Worm (Caenorhabditis elegans) whole organism, L3 larva: ENCODE results near the gene cal-7.

Experiments used
- R02D3.7 ChIP-seq: fragments of 150-350 bp; optimal IDR thresholded peaks from 2 replicates; lab custom pipeline; 2014; ENCODE audit warnings: missing biosample characterization, missing genetic modification characterization
- ZK546.5 ChIP-seq: sonication (generic microtip); optimal IDR thresholded peaks from 2 replicates; lab custom pipeline; 2017; ENCODE audit warnings: missing biosample characterization, missing genetic modification characterization
- aly-2 ChIP-seq: fragments of 150-350 bp; optimal IDR thresholded peaks from 2 replicates; lab custom pipeline; 2014; ENCODE audit warnings: missing biosample characterization, missing genetic modification characterization
- ceh-28 ChIP-seq: fragments of 150-350 bp; optimal IDR thresholded peaks from 2 replicates; lab custom pipeline; 2014; ENCODE audit warnings: missing biosample characterization, missing genetic modification reagents, missing genetic modification characterization
- ceh-82 ChIP-seq: fragments of 150-350 bp; optimal IDR thresholded peaks from 2 replicates; lab custom pipeline; 2014; ENCODE audit warnings: missing biosample characterization, missing genetic modification characterization
- ceh-9 ChIP-seq: sonication (generic microtip); optimal IDR thresholded peaks from 2 replicates; lab custom pipeline; 2018; ENCODE audit warnings: missing biosample characterization, missing genetic modification characterization
- daf-12 ChIP-seq: fragments of 150-350 bp; optimal IDR thresholded peaks from 2 replicates; lab custom pipeline; 2014; ENCODE audit warnings: missing biosample characterization, missing genetic modification reagents, missing genetic modification characterization
- egl-27 ChIP-seq: sonication (generic microtip); optimal IDR thresholded peaks from 4 replicates; lab custom pipeline; 2017; ENCODE audit warnings: missing biosample characterization, missing genetic modification reagents, missing genetic modification characterization
- elt-1 ChIP-seq: fragments of 150-350 bp; optimal IDR thresholded peaks from 2 replicates; lab custom pipeline; 2014; ENCODE audit warnings: missing biosample characterization, missing genetic modification characterization
- elt-2 ChIP-seq: sonication (generic microtip); optimal IDR thresholded peaks from 2 replicates; lab custom pipeline; 2016; ENCODE audit warnings: missing genetic modification reagents, mild to moderate bottlenecking, missing genetic modification characterization, missing compliant biosample characterization
- elt-3 ChIP-seq, 3 experiments: fragments of 150-350 bp in 1 of 3; sonication (generic microtip) in 2 of 3; optimal IDR thresholded peaks; 2 replicates in 2 of 3; 4 replicates in 1 of 3; lab custom pipeline; 2014 to 2017; ENCODE audit warnings: missing biosample characterization in 3 of 3, missing genetic modification characterization in 3 of 3
- fkh-10 ChIP-seq: sonication (generic microtip); optimal IDR thresholded peaks from 2 replicates; lab custom pipeline; 2017; ENCODE audit warnings: missing biosample characterization, missing genetic modification reagents, missing genetic modification characterization
- fkh-2 ChIP-seq: fragments of 150-350 bp; optimal IDR thresholded peaks from 2 replicates; lab custom pipeline; 2014; ENCODE audit warnings: missing biosample characterization, missing genetic modification reagents, missing genetic modification characterization
- hmg-11 ChIP-seq: sonication (generic microtip); optimal IDR thresholded peaks from 2 replicates; lab custom pipeline; 2016; ENCODE audit warnings: missing genetic modification characterization, missing compliant biosample characterization
- jun-1 ChIP-seq: fragments of 150-350 bp; optimal IDR thresholded peaks from 2 replicates; lab custom pipeline; 2014; ENCODE audit warnings: missing biosample characterization, missing genetic modification reagents, missing genetic modification characterization
- lin-15B ChIP-seq: fragments of 150-350 bp; optimal IDR thresholded peaks from 2 replicates; lab custom pipeline; 2014; ENCODE audit warnings: missing biosample characterization, missing genetic modification characterization
- lin-39 ChIP-seq: fragments of 150-350 bp; optimal IDR thresholded peaks from 2 replicates; lab custom pipeline; 2018; ENCODE audit warnings: missing biosample characterization, missing genetic modification reagents, missing genetic modification characterization
- lsy-12 ChIP-seq: sonication (generic microtip); optimal IDR thresholded peaks from 2 replicates; lab custom pipeline; 2016; ENCODE audit warnings: mild to moderate bottlenecking, missing genetic modification characterization, missing compliant biosample characterization
- mml-1 ChIP-seq: fragments of 150-350 bp; sonication (generic microtip); optimal IDR thresholded peaks from 3 replicates; lab custom pipeline; 2014; ENCODE audit warnings: missing biosample characterization, missing genetic modification characterization
- nfya-1 ChIP-seq: sonication (generic microtip); optimal IDR thresholded peaks from 2 replicates; lab custom pipeline; 2017; ENCODE audit warnings: missing genetic modification characterization, mild to moderate bottlenecking, missing compliant biosample characterization, antibody characterized with exemption, moderate library complexity; ENCODE audit not compliant: insufficient read depth
- nhr-11 ChIP-seq: fragments of 150-350 bp; optimal IDR thresholded peaks from 2 replicates; lab custom pipeline; 2014; ENCODE audit warnings: missing biosample characterization, missing genetic modification characterization
- nhr-12 ChIP-seq: fragments of 150-350 bp; optimal IDR thresholded peaks from 2 replicates; lab custom pipeline; 2014; ENCODE audit warnings: missing biosample characterization, missing genetic modification characterization
- nhr-23 ChIP-seq: fragments of 150-350 bp; optimal IDR thresholded peaks from 2 replicates; lab custom pipeline; 2014; ENCODE audit warnings: missing biosample characterization, missing genetic modification reagents, missing genetic modification characterization
- nhr-237 ChIP-seq: fragments of 150-350 bp; optimal IDR thresholded peaks from 2 replicates; lab custom pipeline; 2014; ENCODE audit warnings: missing biosample characterization, missing genetic modification characterization
- nhr-25 ChIP-seq: sonication (generic microtip); optimal IDR thresholded peaks from 2 replicates; lab custom pipeline; 2017; ENCODE audit warnings: missing biosample characterization, missing genetic modification characterization
- nhr-28 ChIP-seq: fragments of 150-350 bp; optimal IDR thresholded peaks from 2 replicates; lab custom pipeline; 2014; ENCODE audit warnings: missing biosample characterization, missing genetic modification characterization
- nhr-43 ChIP-seq: sonication (generic microtip); optimal IDR thresholded peaks from 2 replicates; lab custom pipeline; 2016; ENCODE audit warnings: mild to moderate bottlenecking, missing genetic modification characterization, missing compliant biosample characterization; ENCODE audit not compliant: poor library complexity, severe bottlenecking
- nhr-67 ChIP-seq: fragments of 150-350 bp; optimal IDR thresholded peaks from 2 replicates; lab custom pipeline; 2014; ENCODE audit warnings: missing biosample characterization, missing genetic modification characterization
- nhr-76 ChIP-seq: fragments of 150-350 bp; sonication (generic microtip); optimal IDR thresholded peaks from 5 replicates; lab custom pipeline; 2014; ENCODE audit warnings: missing biosample characterization, missing genetic modification characterization
- sea-2 ChIP-seq: fragments of 150-350 bp; sonication (generic microtip); optimal IDR thresholded peaks from 4 replicates; lab custom pipeline; 2014; ENCODE audit warnings: missing biosample characterization, missing genetic modification reagents, missing genetic modification characterization
- skn-1 ChIP-seq: fragments of 150-350 bp; optimal IDR thresholded peaks from 2 replicates; lab custom pipeline; 2014; ENCODE audit warnings: missing biosample characterization, missing genetic modification characterization
- snpc-4 ChIP-seq: fragments of 150-350 bp; optimal IDR thresholded peaks from 2 replicates; lab custom pipeline; 2014; ENCODE audit warnings: missing biosample characterization, missing genetic modification characterization
- tbx-2 ChIP-seq: sonication (generic microtip); optimal IDR thresholded peaks from 2 replicates; lab custom pipeline; 2016; ENCODE audit warnings: mild to moderate bottlenecking, missing genetic modification characterization, missing compliant biosample characterization
- unc-39 ChIP-seq: sonication (generic microtip); optimal IDR thresholded peaks from 4 replicates; lab custom pipeline; 2017; ENCODE audit warnings: missing biosample characterization, missing genetic modification characterization
- unc-62 ChIP-seq: fragments of 150-350 bp; sonication (generic microtip); optimal IDR thresholded peaks from 4 replicates; lab custom pipeline; 2014; ENCODE audit warnings: missing biosample characterization, missing genetic modification reagents, missing genetic modification characterization
- ztf-11 ChIP-seq: fragments of 150-350 bp; optimal IDR thresholded peaks from 2 replicates; lab custom pipeline; 2014; ENCODE audit warnings: missing biosample characterization, missing genetic modification characterization
- ztf-4 ChIP-seq: fragments of 150-350 bp; optimal IDR thresholded peaks from 2 replicates; lab custom pipeline; 2014; ENCODE audit warnings: missing biosample characterization, missing genetic modification characterization

The cal-7 gene

ce11 chrV:9750308-9750707, 16.4 kb downstream of the cal-7 start, which contains the start of gene F58E6.4:
Gene F58E6.4, minus strand, starts transcription at chrV:9750408.
- TF ChIP-seq lin-15B (tag; lab: Kevin White, UChicago): no peak
- no peak for TF ChIP-seq lsy-12 (tag; lab: Kevin White, UChicago)

- TF ChIP-seq lin-15B (tag; lab: Kevin White, UChicago): no peak
- no peak for TF ChIP-seq nhr-43 (tag; lab: Kevin White, UChicago)
- no peak for TF ChIP-seq hmg-11 (tag; lab: Kevin White, UChicago)
- no peak for TF ChIP-seq unc-39 (tag; lab: Kevin White, UChicago)
- no peak for TF ChIP-seq nhr-28 (tag; lab: Kevin White, UChicago)
- TF ChIP-seq R02D3.7 (tag; lab: Kevin White, UChicago): no peak
- no peak for TF ChIP-seq jun-1 (tag; lab: Kevin White, UChicago)
- TF ChIP-seq nhr-237 (tag; lab: Kevin White, UChicago): no peak
- TF ChIP-seq daf-12 (tag; lab: Kevin White, UChicago): no peak
- no peak for TF ChIP-seq nhr-67 (tag; lab: Kevin White, UChicago)
- TF ChIP-seq elt-1 (tag; lab: Kevin White, UChicago): no peak
- no peak for TF ChIP-seq fkh-2 (tag; lab: Kevin White, UChicago)
- TF ChIP-seq nhr-76: no peak
- TF ChIP-seq fkh-10 (GFP tag; lab: Kevin White, UChicago): no peak
- no peak for TF ChIP-seq ztf-4 (tag; lab: Kevin White, UChicago)
- TF ChIP-seq nfya-1: no peak
- no peak for TF ChIP-seq ceh-9 (tag; lab: Kevin White, UChicago)
- TF ChIP-seq nhr-25 (tag; lab: Kevin White, UChicago): no peak
- no peak for TF ChIP-seq skn-1
- no peak for TF ChIP-seq nhr-12 (tag; lab: Kevin White, UChicago)
These were observed 19.0 kb downstream of the cal-7 start, which contains the start of gene F58E6.6 for ce11 chrV:9752918-9753317. Gene F58E6.6, minus strand, starts transcription at chrV:9753018.

ce11 chrV:9753554-9753953, 19.7 kb downstream of the cal-7 start:
- TF ChIP-seq ceh-9 (tag; lab: Kevin White, UChicago): no peak
- TF ChIP-seq unc-39 (tag; lab: Kevin White, UChicago): no peak
- TF ChIP-seq mml-1: no peak
- no peak for TF ChIP-seq elt-3 (tag; optimal IDR thresholded peaks at IDR 0.05; lab: Kevin White, UChicago)
- no peak for TF ChIP-seq ceh-28 (tag; lab: Kevin White, UChicago)
- TF ChIP-seq unc-62: no peak
- no peak for TF ChIP-seq elt-2 (tag; lab: Kevin White, UChicago)
- no peak for TF ChIP-seq nhr-25 (tag; lab: Kevin White, UChicago)
- TF ChIP-seq snpc-4 (tag; lab: Kevin White, UChicago): no peak
- no peak for TF ChIP-seq elt-1 (tag; lab: Kevin White, UChicago)
- TF ChIP-seq nhr-23 (tag; lab: Kevin White, UChicago): no peak
- no peak for TF ChIP-seq fkh-2 (tag; lab: Kevin White, UChicago)
- no peak for TF ChIP-seq fkh-10 (GFP tag; lab: Kevin White, UChicago)
- TF ChIP-seq nhr-12 (tag; lab: Kevin White, UChicago): no peak

- TF ChIP-seq ZK546.5 (tag; lab: Kevin White, UChicago) (no peak), elt-3 (tag; optimal IDR thresholded peaks at IDR 0.05; lab: Kevin White, UChicago) (no peak), snpc-4 (tag; lab: Kevin White, UChicago) (no peak), ztf-11 (tag; lab: Kevin White, UChicago) (no peak), elt-2 (tag; lab: Kevin White, UChicago) (no peak), lin-39 (tag; lab: Kevin White, UChicago) (no peak), fkh-2 (tag; lab: Kevin White, UChicago) (no peak), elt-1 (tag; lab: Kevin White, UChicago) (no peak), hmg-11 (tag; lab: Kevin White, UChicago) (no peak), aly-2 (tag; lab: Kevin White, UChicago) (no peak), sea-2 (GFP tag; lab: Kevin White, UChicago) (no peak), nhr-25 (tag; lab: Kevin White, UChicago) (no peak), nhr-43 (tag; lab: Kevin White, UChicago) (no peak), lsy-12 (tag; lab: Kevin White, UChicago) (no peak), nhr-11 (no peak), mml-1 (no peak), tbx-2 (tag; lab: Kevin White, UChicago) (no peak), egl-27 (no peak), ceh-82 (no peak)
These were observed 20.6 kb downstream of the cal-7 start, which contains the start of gene F58E6.5 for ce11 chrV:9754459-9754858. Gene F58E6.5, minus strand, starts transcription at chrV:9754559.
